Worm (Caenorhabditis elegans) whole organism, L4 larva: ENCODE measurements around the gene irg-4.

ENCODE experiments used
- F10B5.3 ChIP-seq: sonication (generic microtip); optimal IDR thresholded peaks from 2 replicates; lab custom pipeline; 2016; ENCODE audit warnings: mild to moderate bottlenecking, missing genetic modification characterization, missing compliant biosample characterization
- F37D6.2 ChIP-seq: sonication (generic microtip); optimal IDR thresholded peaks from 2 replicates; lab custom pipeline; 2016; ENCODE audit warnings: mild to moderate bottlenecking, missing genetic modification characterization, missing compliant biosample characterization
- F49E8.2 ChIP-seq: sonication (generic microtip); optimal IDR thresholded peaks from 2 replicates; lab custom pipeline; 2016; ENCODE audit warnings: missing compliant biosample characterization, mild to moderate bottlenecking, missing genetic modification characterization, borderline replicate concordance
- T20F7.1 ChIP-seq: fragments of 200-800 bp; sonication (Bioruptor generic); optimal IDR thresholded peaks from 2 replicates; lab custom pipeline; 2018; ENCODE audit warnings: mild to moderate bottlenecking, missing genetic modification characterization, missing compliant biosample characterization
- T26A8.4 ChIP-seq: fragments of 200-800 bp; sonication (Bioruptor generic); IDR thresholded peaks from 2 replicates; pipeline ENCODE4 v1.3.6; 2022; ENCODE audit warnings: missing genetic modification characterization, missing compliant biosample characterization
- Y105C5A.15 ChIP-seq: fragments of 200-800 bp; sonication (Bioruptor generic); IDR thresholded peaks from 2 replicates; pipeline ENCODE4 v1.3.6; 2022; ENCODE audit warnings: missing genetic modification characterization, missing compliant biosample characterization
- Y75B8A.6 ChIP-seq: fragments of 200-800 bp; sonication (Bioruptor generic); IDR thresholded peaks from 2 replicates; pipeline ENCODE4 v1.3.6; 2022; ENCODE audit warnings: missing genetic modification reagents, missing genetic modification characterization, missing compliant biosample characterization
- ZK337.2 ChIP-seq: fragments of 200-800 bp; sonication (Bioruptor generic); IDR thresholded peaks from 2 replicates; pipeline ENCODE4 v1.3.6; 2022; ENCODE audit warnings: missing genetic modification reagents, missing genetic modification characterization, missing compliant biosample characterization
- ZK546.5 ChIP-seq, 2 experiments: sonication (generic microtip); optimal IDR thresholded peaks; 2 replicates each; lab custom pipeline; 2017; ENCODE audit warnings: missing biosample characterization in 2 of 2, missing genetic modification characterization in 2 of 2
- aha-1 ChIP-seq: fragments of 150-350 bp; peaks from one replicate; lab custom pipeline; 2014; ENCODE audit warnings: missing biosample characterization, missing genetic modification characterization
- attf-4 ChIP-seq: sonication (generic microtip); optimal IDR thresholded peaks from 3 replicates; lab custom pipeline; 2017; ENCODE audit warnings: missing biosample characterization, missing genetic modification characterization
- ceh-44 ChIP-seq: fragments of 200-800 bp; sonication (Bioruptor generic); IDR thresholded peaks from 2 replicates; pipeline ENCODE4 v1.3.6; 2022; ENCODE audit warnings: missing genetic modification reagents, missing genetic modification characterization, missing compliant biosample characterization
- daf-19 ChIP-seq: fragments of 200-800 bp; sonication (Bioruptor generic); conservative IDR thresholded peaks from 2 replicates; pipeline ENCODE4 v1.3.6; 2022; ENCODE audit warnings: missing genetic modification characterization, missing compliant biosample characterization
- daf-8 ChIP-seq: fragments of 200-800 bp; sonication (Bioruptor generic); IDR thresholded peaks from 2 replicates; pipeline ENCODE4 v1.3.6; 2022; ENCODE audit warnings: missing genetic modification characterization, missing compliant biosample characterization
- dmd-6 ChIP-seq: fragments of 200-800 bp; sonication (Bioruptor generic); IDR thresholded peaks from 2 replicates; pipeline ENCODE4 v1.3.6; 2022; ENCODE audit warnings: missing genetic modification reagents, missing genetic modification characterization, missing compliant biosample characterization
- dmd-9 ChIP-seq: fragments of 200-800 bp; sonication (Bioruptor generic); IDR thresholded peaks from 2 replicates; pipeline ENCODE4 v1.3.6; 2022; ENCODE audit warnings: missing genetic modification reagents, missing genetic modification characterization, missing compliant biosample characterization
- dpl-1 ChIP-seq: fragments of 150-350 bp; optimal IDR thresholded peaks from 2 replicates; lab custom pipeline; 2014; ENCODE audit warnings: missing biosample characterization, missing genetic modification reagents, missing genetic modification characterization
- duxl-1 ChIP-seq: sonication (generic microtip); optimal IDR thresholded peaks from 2 replicates; lab custom pipeline; 2016; ENCODE audit warnings: mild to moderate bottlenecking, missing genetic modification characterization, moderate library complexity, missing compliant biosample characterization; ENCODE audit not compliant: poor library complexity
- fkh-10 ChIP-seq: fragments of 150-350 bp; optimal IDR thresholded peaks from 2 replicates; lab custom pipeline; 2014; ENCODE audit warnings: missing biosample characterization, missing genetic modification reagents, missing genetic modification characterization
- hmg-1.1 ChIP-seq: fragments of 200-800 bp; sonication (Bioruptor generic); IDR thresholded peaks from 2 replicates; pipeline ENCODE4 v1.3.6; 2022; ENCODE audit warnings: missing genetic modification reagents, missing genetic modification characterization, missing compliant biosample characterization
- lin-15B ChIP-seq: fragments of 150-350 bp; sonication (generic microtip); optimal IDR thresholded peaks from 3 replicates; lab custom pipeline; 2014; ENCODE audit warnings: missing biosample characterization, missing genetic modification characterization
- lin-29 ChIP-seq: fragments of 200-800 bp; sonication (Bioruptor generic); IDR thresholded peaks from 2 replicates; pipeline ENCODE4 v1.3.6; 2022; ENCODE audit warnings: missing genetic modification reagents, missing genetic modification characterization, missing compliant biosample characterization
- lir-3 ChIP-seq: sonication (generic microtip); optimal IDR thresholded peaks from 2 replicates; lab custom pipeline; 2016; ENCODE audit warnings: mild to moderate bottlenecking, missing genetic modification characterization, missing compliant biosample characterization
- madf-5 ChIP-seq, 2 experiments: fragments of 200-800 bp; sonication (Bioruptor generic); IDR thresholded peaks; 2 replicates each; pipeline ENCODE4 v1.3.6; 2022; ENCODE audit warnings: missing compliant biosample characterization in 2 of 2, missing genetic modification characterization in 2 of 2
- madf-9 ChIP-seq: fragments of 200-800 bp; sonication (Bioruptor generic); conservative IDR thresholded peaks from 2 replicates; pipeline ENCODE4 v1.3.6; 2022; ENCODE audit warnings: missing genetic modification reagents, missing genetic modification characterization, missing compliant biosample characterization
- mep-1 ChIP-seq: fragments of 150-350 bp; sonication (generic microtip); optimal IDR thresholded peaks from 3 replicates; lab custom pipeline; 2014; ENCODE audit warnings: missing biosample characterization, missing genetic modification characterization
- mes-2 ChIP-seq: sonication (generic microtip); optimal IDR thresholded peaks from 2 replicates; lab custom pipeline; 2016; ENCODE audit warnings: missing genotype, mild to moderate bottlenecking, missing genetic modification characterization, missing compliant biosample characterization; ENCODE audit not compliant: poor library complexity, severe bottlenecking
- nhr-10 ChIP-seq: fragments of 150-350 bp; optimal IDR thresholded peaks from 2 replicates; lab custom pipeline; 2014; ENCODE audit warnings: missing biosample characterization, missing genetic modification characterization
- nhr-237 ChIP-seq: sonication (generic microtip); optimal IDR thresholded peaks from 2 replicates; lab custom pipeline; 2017; ENCODE audit warnings: missing biosample characterization, missing genetic modification characterization
- nhr-48 ChIP-seq: sonication (generic microtip); optimal IDR thresholded peaks from 2 replicates; lab custom pipeline; 2016; ENCODE audit warnings: mild to moderate bottlenecking, missing genetic modification characterization, missing compliant biosample characterization
- pqm-1 ChIP-seq: sonication (generic microtip); optimal IDR thresholded peaks from 2 replicates; lab custom pipeline; 2017; ENCODE audit warnings: missing biosample characterization, missing genetic modification characterization
- skn-1 ChIP-seq: fragments of 150-350 bp; optimal IDR thresholded peaks from 2 replicates; lab custom pipeline; 2014; ENCODE audit warnings: missing biosample characterization, missing genetic modification characterization
- snpc-1.2 ChIP-seq: fragments of 200-800 bp; sonication (Bioruptor generic); IDR thresholded peaks from 2 replicates; pipeline ENCODE4 v1.3.6; 2022; ENCODE audit warnings: missing genetic modification reagents, missing genetic modification characterization, missing compliant biosample characterization
- spr-1 ChIP-seq: sonication (generic microtip); optimal IDR thresholded peaks from 2 replicates; lab custom pipeline; 2016; ENCODE audit warnings: mild to moderate bottlenecking, missing genetic modification characterization, missing compliant biosample characterization
- spr-3 ChIP-seq: fragments of 200-800 bp; sonication (Bioruptor generic); optimal IDR thresholded peaks from 2 replicates; lab custom pipeline; 2018; ENCODE audit warnings: mild to moderate bottlenecking, missing genetic modification characterization, missing compliant biosample characterization
- vab-7 ChIP-seq: fragments of 200-800 bp; sonication (Bioruptor generic); IDR thresholded peaks from 2 replicates; pipeline ENCODE4 v1.3.6; 2022; ENCODE audit warnings: missing genetic modification reagents, missing genetic modification characterization, missing compliant biosample characterization
- ztf-11 ChIP-seq: fragments of 150-350 bp; optimal IDR thresholded peaks from 2 replicates; lab custom pipeline; 2014; ENCODE audit warnings: missing biosample characterization, missing genetic modification characterization

Gene irg-4

ce11 chrIV:12438359-12438758, 2.7 kb downstream of the irg-4 start, which contains the start of gene clec-185:
clec-185 (plus strand) TSS chrIV:12438659.
- TF ChIP-seq skn-1 (tag; lab: Kevin White, UChicago) (no peak), pqm-1 (tag; lab: Kevin White, UChicago) (no peak), Y75B8A.6 (no peak), F37D6.2 (tag; lab: Kevin White, UChicago) (no peak), snpc-1.2 (GFP tag; lab: Robert Waterston, UW) (no peak)
- TF ChIP-seq, all 104 proteins: peak for 0

ce11 chrIV:12441715-12442114, 6.1 kb downstream of the irg-4 start, which contains the start of gene C25G4.17:
C25G4.17 (plus strand) TSS chrIV:12442015.
- TF ChIP-seq F49E8.2 (tag; lab: Kevin White, UChicago) (no peak), Y75B8A.6 (no peak), ZK337.2 (GFP tag; lab: Robert Waterston, UW) (no peak), mep-1 (tag; lab: Kevin White, UChicago) (no peak), madf-9 (GFP tag; lab: Robert Waterston, UW) (no peak)

- TF ChIP-seq nhr-10 (tag; lab: Kevin White, UChicago) (no peak), aha-1 (tag; lab: Kevin White, UChicago) (peak; percentile 96)
These were observed 8.3 kb downstream of the irg-4 start, which contains the start of gene C25G4.2 for ce11 chrIV:12443936-12444335. C25G4.2 (minus strand) TSS chrIV:12444035.

- TF ChIP-seq spr-1 (tag; lab: Kevin White, UChicago) (no peak), ZK546.5 (tag; optimal IDR thresholded peaks at IDR 0.05; lab: Kevin White, UChicago) (no peak), T26A8.4 (GFP tag; lab: Robert Waterston, UW) (no peak), F49E8.2 (tag; lab: Kevin White, UChicago) (no peak), daf-8 (no peak), nhr-10 (tag; lab: Kevin White, UChicago) (no peak), lin-15B (tag; lab: Kevin White, UChicago) (no peak), dmd-9 (no peak), madf-5 (GFP tag; IDR thresholded peaks at IDR 0.05; lab: Robert Waterston, UW) (no peak), spr-3 (GFP tag; lab: Kevin White, UChicago) (no peak), dmd-6 (GFP tag; lab: Robert Waterston, UW) (no peak), nhr-237 (tag; lab: Kevin White, UChicago) (no peak), Y105C5A.15 (GFP tag; lab: Robert Waterston, UW) (no peak), daf-19 (GFP tag; lab: Robert Waterston, UW) (no peak), lin-29 (no peak), ztf-11 (no peak)
- TF ChIP-seq, all 104 proteins: peak for 0
These were observed 9.9 kb downstream of the irg-4 start, which contains the start of gene C25G4.3 for ce11 chrIV:12445463-12445934. C25G4.3 (minus strand) TSS chrIV:12445884.

ce11 chrIV:12451225-12451831, 15.7 kb downstream of the irg-4 start, which contains the start of gene dpy-26:
dpy-26 (minus strand) TSS chrIV:12451335.
- TF ChIP-seq Y105C5A.15 (GFP tag; lab: Robert Waterston, UW), result no peak
- peak; percentile 3 for TF ChIP-seq fkh-10 (GFP tag; lab: Kevin White, UChicago)
- no peak for TF ChIP-seq lir-3
- no peak for TF ChIP-seq aha-1 (tag; lab: Kevin White, UChicago)
- no peak for TF ChIP-seq hmg-1.1 (GFP tag; lab: Robert Waterston, UW)
- no peak for TF ChIP-seq F10B5.3
- TF ChIP-seq ceh-44, result no peak
- no peak for TF ChIP-seq mep-1 (tag; lab: Kevin White, UChicago)
- TF ChIP-seq spr-3 (GFP tag; lab: Kevin White, UChicago), result no peak
- no peak for TF ChIP-seq duxl-1 (tag; lab: Kevin White, UChicago)
- no peak for TF ChIP-seq lin-15B (tag; lab: Kevin White, UChicago)
- no peak for TF ChIP-seq vab-7 (GFP tag; lab: Robert Waterston, UW)
- no peak for TF ChIP-seq attf-4 (tag; lab: Kevin White, UChicago)
- no peak for TF ChIP-seq nhr-10 (tag; lab: Kevin White, UChicago)
- TF ChIP-seq T20F7.1 (GFP tag; lab: Kevin White, UChicago), result peak; percentile 95
- no peak for TF ChIP-seq nhr-48 (tag; lab: Kevin White, UChicago)
- TF ChIP-seq mes-2, result peak; percentile 60
- TF ChIP-seq F49E8.2 (tag; lab: Kevin White, UChicago), result peak; percentile 20
- no peak for TF ChIP-seq snpc-1.2 (GFP tag; lab: Robert Waterston, UW)
- TF ChIP-seq dmd-9, result no peak
- TF ChIP-seq nhr-237 (tag; lab: Kevin White, UChicago), result no peak
- TF ChIP-seq dpl-1, result peak; percentile 45
